Worm (Caenorhabditis elegans): ENCODE measurements around the gene Y22D7AR.3.

Y22D7AR.3 gene

DNA sequence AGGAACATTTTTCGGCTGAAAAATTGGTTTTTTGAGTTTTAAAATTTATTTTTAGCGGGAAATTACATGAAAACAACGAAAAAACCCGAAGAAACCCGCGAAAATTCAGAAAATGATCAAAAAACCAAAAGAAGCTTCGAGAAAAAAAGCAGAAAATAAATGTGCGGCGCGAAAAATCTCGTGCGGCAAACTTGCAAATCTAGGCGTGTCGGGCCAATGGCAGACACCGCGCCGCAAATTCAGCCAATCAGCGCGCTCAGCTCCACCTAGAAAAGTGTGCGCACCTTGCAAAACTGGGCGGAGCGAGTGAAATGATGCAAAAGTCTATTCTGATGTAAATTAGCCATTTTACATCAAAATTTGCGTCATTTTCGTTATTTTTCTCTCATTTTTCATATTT is 46.7 kb downstream of the Y22D7AR.3 start, which contains the start of gene Y22D7AL.10 (continued):
- TF ChIP-seq pax-3 (tag; optimal IDR thresholded peaks at IDR 0.05) (peak; percentile 99), unc-86 (tag; optimal IDR thresholded peaks at IDR 0.05) (peak; percentile 100), elt-3 (tag; optimal IDR thresholded peaks at IDR 0.05) (peak in 3 of 6 experiments; percentile 86 to 97 (median 94)), unc-98 (GFP tag; IDR thresholded peaks at IDR 0.05) (peak; percentile 95), nhr-85 (tag) (peak; percentile 99), nhr-71 (tag; optimal IDR thresholded peaks at IDR 0.05) (peak; percentile 99), xbp-1 (tag; optimal IDR thresholded peaks at IDR 0.05) (peak; percentile 100), ama-1 (optimal IDR thresholded peaks at IDR 0.05) (peak; percentile 78), lin-13 (GFP tag; optimal IDR thresholded peaks at IDR 0.05) (peak; percentile 99), aly-2 (tag; optimal IDR thresholded peaks at IDR 0.05) (peak; percentile 96), lin-39 (tag; optimal IDR thresholded peaks at IDR 0.05) (peak; percentile 99), lir-3 (tag; optimal IDR thresholded peaks at IDR 0.05; ENCODE audit: poor library complexity) (peak; percentile 97), vab-15 (tag; optimal IDR thresholded peaks at IDR 0.05) (peak; percentile 85), mef-2 (tag; optimal IDR thresholded peaks at IDR 0.05) (peak; percentile 85), rnt-1 (tag; optimal IDR thresholded peaks at IDR 0.05) (peak; percentile 96)

DNA sequence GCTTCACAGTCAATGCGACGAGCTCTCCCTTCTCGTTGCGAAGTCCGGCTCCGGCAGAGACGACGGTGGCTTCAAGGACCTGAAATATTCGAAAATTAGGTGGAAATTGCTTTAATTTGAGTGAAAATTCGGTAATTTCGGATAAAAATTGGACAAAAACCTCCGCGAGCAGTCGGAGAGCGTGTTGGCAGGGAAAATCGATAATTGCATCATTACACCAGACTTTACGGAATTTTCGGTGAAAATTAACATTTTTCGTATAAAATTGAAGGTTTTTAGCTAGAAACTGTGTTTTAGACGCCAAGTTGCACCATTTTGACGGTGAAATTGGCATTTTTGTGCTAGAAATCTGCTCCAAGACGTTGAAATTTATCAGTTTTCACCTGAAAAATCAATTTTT is 47.3 kb downstream of the Y22D7AR.3 start:
- no peak for TF ChIP-seq mdl-1 (tag; optimal IDR thresholded peaks at IDR 0.05)
- TF ChIP-seq F16B12.6 (tag; optimal IDR thresholded peaks at IDR 0.05) = no peak
- TF ChIP-seq isw-1 (GFP tag; IDR thresholded peaks at IDR 0.05) = no peak
- TF ChIP-seq egl-13 (tag; optimal IDR thresholded peaks at IDR 0.05) = no peak
- TF ChIP-seq zip-4 (GFP tag; optimal IDR thresholded peaks at IDR 0.05) = no peak
- TF ChIP-seq C16A3.4 (tag; optimal IDR thresholded peaks at IDR 0.05) = no peak
- TF ChIP-seq nhr-28 (tag; optimal IDR thresholded peaks at IDR 0.05) = no peak
- TF ChIP-seq ztf-11 (tag; optimal IDR thresholded peaks at IDR 0.05) = no peak
- no peak for TF ChIP-seq mef-2 (tag; optimal IDR thresholded peaks at IDR 0.05)
- no peak for TF ChIP-seq rnt-1 (tag; optimal IDR thresholded peaks at IDR 0.05)
- no peak for TF ChIP-seq ztf-4 (tag; optimal IDR thresholded peaks at IDR 0.05)
- TF ChIP-seq hlh-4 (tag; optimal IDR thresholded peaks at IDR 0.05) = no peak
- no peak for TF ChIP-seq pqm-1 (tag; optimal IDR thresholded peaks at IDR 0.05)
- TF ChIP-seq aly-2 (tag; optimal IDR thresholded peaks at IDR 0.05) = no peak
- no peak for TF ChIP-seq sox-4 (tag; optimal IDR thresholded peaks at IDR 0.05)
- TF ChIP-seq sup-37 (GFP tag; optimal IDR thresholded peaks at IDR 0.05) = no peak
- TF ChIP-seq unc-130 (tag; optimal IDR thresholded peaks at IDR 0.05) = no peak
- TF ChIP-seq nhr-76 (tag; optimal IDR thresholded peaks at IDR 0.05) = no peak
- no peak for TF ChIP-seq lin-35 (GFP tag; optimal IDR thresholded peaks at IDR 0.05)
- no peak for TF ChIP-seq dsc-1 (tag; optimal IDR thresholded peaks at IDR 0.05)

- peak; percentile 23 for TF ChIP-seq ztf-4 (tag; optimal IDR thresholded peaks at IDR 0.05)
- TF ChIP-seq nhr-19 (GFP tag; conservative IDR thresholded peaks at IDR 0.05) = peak; percentile 19; the same call in 1 of the 2 replicates
- peak in 1 of 2 experiments; percentile 29 for TF ChIP-seq efl-1 (optimal IDR thresholded peaks at IDR 0.05)
- TF ChIP-seq efl-1 (GFP tag; optimal IDR thresholded peaks at IDR 0.05 in 1 of 2) = peak; percentile 70 to 97
- no peak for TF ChIP-seq hpl-2 (GFP tag; optimal IDR thresholded peaks at IDR 0.05)
- TF ChIP-seq lsy-2 (tag; optimal IDR thresholded peaks at IDR 0.05) = peak; percentile 47 to 81
- TF ChIP-seq jun-1 (tag; optimal IDR thresholded peaks at IDR 0.05) = no peak
- TF ChIP-seq lin-35 (GFP tag; optimal IDR thresholded peaks at IDR 0.05) = peak; percentile 30 to 71
- no peak for TF ChIP-seq fkh-8 (tag; optimal IDR thresholded peaks at IDR 0.05)
- TF ChIP-seq rnt-1 (tag; optimal IDR thresholded peaks at IDR 0.05) = peak; percentile 36
- no peak for TF ChIP-seq fos-1 (tag; optimal IDR thresholded peaks at IDR 0.05)
- peak; percentile 71 for TF ChIP-seq ama-1 (optimal IDR thresholded peaks at IDR 0.05)
- peak; percentile 1 for TF ChIP-seq mep-1 (tag; optimal IDR thresholded peaks at IDR 0.05)
- peak; percentile 31 for TF ChIP-seq nhr-47 (tag; optimal IDR thresholded peaks at IDR 0.05)
- 0 out of 2 replicates have a peak, but pooled peaks have one; percentile 50 for TF ChIP-seq ets-5 (GFP tag; IDR thresholded peaks at IDR 0.05)
- peak; percentile 20 for TF ChIP-seq nhr-20 (tag; optimal IDR thresholded peaks at IDR 0.05)
- peak; percentile 45 for TF ChIP-seq nhr-71 (tag; optimal IDR thresholded peaks at IDR 0.05)
- TF ChIP-seq snu-23 (GFP tag; optimal IDR thresholded peaks at IDR 0.05) = peak; percentile 22
- peak; percentile 39 for TF ChIP-seq aly-2 (tag; optimal IDR thresholded peaks at IDR 0.05)
- TF ChIP-seq elt-2 (tag; optimal IDR thresholded peaks at IDR 0.05) = peak; percentile 28
- peak; percentile 73 for TF ChIP-seq nhr-85 (tag)
- peak; percentile 20 for TF ChIP-seq nhr-90 (tag; optimal IDR thresholded peaks at IDR 0.05; ENCODE audit: poor library complexity)
- TF ChIP-seq isw-1 (GFP tag; IDR thresholded peaks at IDR 0.05) = no peak
- peak; percentile 64 for TF ChIP-seq lin-13 (GFP tag; optimal IDR thresholded peaks at IDR 0.05)
- peak; percentile 6 for TF ChIP-seq xbp-1 (tag; optimal IDR thresholded peaks at IDR 0.05)
- no peak for TF ChIP-seq grh-1 (GFP tag; IDR thresholded peaks at IDR 0.05)
- no peak for TF ChIP-seq ztf-11 (tag; optimal IDR thresholded peaks at IDR 0.05)
These were observed 49.2 kb downstream of the Y22D7AR.3 start for ce11 chrIII:1616245-1617026.
